Fruit fly (Drosophila melanogaster): Measurements from ENCODE around the gene CG33229.

The CG33229 gene

DNA sequence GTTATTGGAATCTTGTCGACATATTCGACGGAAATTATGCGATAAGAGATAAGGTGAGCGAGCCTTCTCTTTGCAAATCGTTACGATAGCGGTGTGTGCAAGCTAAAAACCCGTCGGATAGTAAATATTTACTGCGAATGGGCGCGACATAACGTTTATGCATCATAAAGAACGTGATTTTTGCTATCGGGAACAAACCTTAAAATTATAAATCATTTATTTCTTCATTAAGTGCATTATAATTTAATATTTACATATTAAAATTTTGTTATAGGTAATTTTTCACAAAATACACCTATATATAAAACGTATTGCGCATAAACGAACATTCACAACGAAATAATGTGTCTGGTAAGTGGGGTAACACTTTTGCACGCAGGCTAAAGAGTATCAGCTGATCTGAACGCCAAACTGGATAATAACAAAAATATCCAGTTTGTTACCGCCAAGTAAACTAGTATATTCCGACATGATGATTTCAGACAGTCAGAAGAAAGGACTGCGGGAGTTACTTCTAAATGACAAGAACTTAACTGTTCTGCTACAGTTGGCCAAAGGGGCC, 17.8 kb upstream of the CG33229 start, which contains the start of the genes Gk1 and CG13876 (continued):
- peak; percentile 91 for TF ChIP-seq CG2120 (GFP tag; optimal IDR thresholded peaks at IDR 0.05)
- TF ChIP-seq CG12942 (GFP tag; optimal IDR thresholded peaks at IDR 0.05): peak; percentile 91
- peak; percentile 89 for TF ChIP-seq ap (GFP tag; IDR thresholded peaks at IDR 0.05)
- TF ChIP-seq CG2712 (tag; optimal IDR thresholded peaks at IDR 0.05): peak; percentile 98
- no peak for TF ChIP-seq NC2α (GFP tag; optimal IDR thresholded peaks at IDR 0.05)
- TF ChIP-seq ci (GFP tag; IDR thresholded peaks at IDR 0.05): peak; percentile 97
- TF ChIP-seq Six4 (GFP tag; optimal IDR thresholded peaks at IDR 0.05): peak; percentile 86
- TF ChIP-seq sqz (GFP tag; optimal IDR thresholded peaks at IDR 0.05): peak; percentile 94
- TF ChIP-seq Fer3 (tag; optimal IDR thresholded peaks at IDR 0.05): peak; percentile 97
- TF ChIP-seq CG12299 (tag; optimal IDR thresholded peaks at IDR 0.05): peak; percentile 98
- no peak for TF ChIP-seq Antp (GFP tag; optimal IDR thresholded peaks at IDR 0.05)
- TF ChIP-seq CG1832 (GFP tag; optimal IDR thresholded peaks at IDR 0.05): no peak
- TF ChIP-seq Tbp (GFP tag; optimal IDR thresholded peaks at IDR 0.05): no peak
- peak; percentile 96 for TF ChIP-seq Dbx (GFP tag; IDR thresholded peaks at IDR 0.05)
- peak; percentile 83 for TF ChIP-seq cas (GFP tag; IDR thresholded peaks at IDR 0.05)
- peak; percentile 86 for TF ChIP-seq CG17912 (GFP tag; optimal IDR thresholded peaks at IDR 0.05)
- peak; percentile 77 for TF ChIP-seq Bteb2 (GFP tag; optimal IDR thresholded peaks at IDR 0.05)
- TF ChIP-seq Gsc (GFP tag; IDR thresholded peaks at IDR 0.05): no peak
- TF ChIP-seq CG31224 (GFP tag; IDR thresholded peaks at IDR 0.05): peak; percentile 88
- TF ChIP-seq peb (GFP tag; IDR thresholded peaks at IDR 0.05): peak; percentile 78
- TF ChIP-seq CG32772 (GFP tag; IDR thresholded peaks at IDR 0.05): peak; percentile 84
- peak; percentile 84 for TF ChIP-seq gsb (GFP tag; IDR thresholded peaks at IDR 0.05)
- TF ChIP-seq CG10543 (GFP tag; optimal IDR thresholded peaks at IDR 0.05): peak; percentile 96
- peak; percentile 93 for TF ChIP-seq Ptx1 (GFP tag; IDR thresholded peaks at IDR 0.05)
- peak; percentile 52 for TF ChIP-seq pho (GFP tag; optimal IDR thresholded peaks at IDR 0.05)
- TF ChIP-seq CG6272 (GFP tag; IDR thresholded peaks at IDR 0.05): peak; percentile 67
- TF ChIP-seq CG7372 (GFP tag; IDR thresholded peaks at IDR 0.05): peak; percentile 93
- peak; percentile 28 for TF ChIP-seq CG9609 (GFP tag; optimal IDR thresholded peaks at IDR 0.05)
- TF ChIP-seq CG10147 (GFP tag; optimal IDR thresholded peaks at IDR 0.05): peak; percentile 97
- TF ChIP-seq gfzf (GFP tag; optimal IDR thresholded peaks at IDR 0.05): no peak
- TF ChIP-seq CG17186 (GFP tag; optimal IDR thresholded peaks at IDR 0.05): peak; percentile 48
- TF ChIP-seq Awh (GFP tag; IDR thresholded peaks at IDR 0.05): peak; percentile 95
- TF ChIP-seq Stat92E (GFP tag; optimal IDR thresholded peaks at IDR 0.05): peak in 1 of 3 experiments; percentile 70
- peak; percentile 77 for TF ChIP-seq E2f2 (GFP tag; IDR thresholded peaks at IDR 0.05)
- peak; percentile 89 for TF ChIP-seq kah (GFP tag; optimal IDR thresholded peaks at IDR 0.05)
- TF ChIP-seq pan (optimal IDR thresholded peaks at IDR 0.05): no peak
- TF ChIP-seq pan (GFP tag; optimal IDR thresholded peaks at IDR 0.05 in 1 of 2, IDR thresholded peaks at IDR 0.05 in 1 of 2): peak in 1 of 2 experiments; percentile 96
- TF ChIP-seq HLH4C (GFP tag; IDR thresholded peaks at IDR 0.05; ENCODE audit: partially characterized antibody): no peak
- TF ChIP-seq tgo (GFP tag; IDR thresholded peaks at IDR 0.05): peak; percentile 94
- TF ChIP-seq CG4854 (GFP tag; optimal IDR thresholded peaks at IDR 0.05): peak; percentile 69
- TF ChIP-seq Max (GFP tag; optimal IDR thresholded peaks at IDR 0.05): peak; percentile 90
- no peak for TF ChIP-seq Mes4 (GFP tag; optimal IDR thresholded peaks at IDR 0.05)
- peak; percentile 66 for TF ChIP-seq pfk (GFP tag; optimal IDR thresholded peaks at IDR 0.05)
- no peak for TF ChIP-seq Hey (tag; optimal IDR thresholded peaks at IDR 0.05)
- peak; percentile 82; the same call in 2 of the 3 replicates for TF ChIP-seq CG11456 (GFP tag; IDR thresholded peaks at IDR 0.05)
- TF ChIP-seq CG6854 (GFP tag; optimal IDR thresholded peaks at IDR 0.05): peak; percentile 94
- TF ChIP-seq Adf1 (GFP tag; IDR thresholded peaks at IDR 0.05): peak; percentile 83
- peak; percentile 98 for TF ChIP-seq Fer1 (GFP tag; optimal IDR thresholded peaks at IDR 0.05)
- no peak for TF ChIP-seq bbx (GFP tag; IDR thresholded peaks at IDR 0.05; ENCODE audit: partially characterized antibody)
- peak; percentile 91 for TF ChIP-seq sim (GFP tag; IDR thresholded peaks at IDR 0.05)
- TF ChIP-seq CG4820 (GFP tag; optimal IDR thresholded peaks at IDR 0.05): peak; percentile 100
- TF ChIP-seq CTCF (GFP tag; optimal IDR thresholded peaks at IDR 0.05): peak; percentile 25

Measured in whole organism, embryonic.